Fruit fly (Drosophila melanogaster) whole organism: ENCODE measurements around the gene CG46513.
"Not testable (repeated sequence)": the region's sequence is repeated elsewhere in the genome, so short reads cannot be mapped to it uniquely, and the experiment has no call there.

Experiments
- CG8478 ChIP-seq: fragments of >200 bp; optimal IDR thresholded peaks from 2 replicates; lab custom pipeline; 2018; ENCODE audit warnings: inconsistent platforms
- Dll ChIP-seq: fragments of >200 bp; optimal IDR thresholded peaks from 2 replicates; lab custom pipeline; 2017
- EcR ChIP-seq, 2 experiments: fragments of >200 bp; optimal IDR thresholded peaks; 2 replicates each; lab custom pipeline; 2017; ENCODE audit warnings: missing biosample characterization in 2 of 2, missing genetic modification characterization in 2 of 2, missing genetic modification reagents in 2 of 2
- pan ChIP-seq: fragments of >200 bp; optimal IDR thresholded peaks from 2 replicates; lab custom pipeline; 2017
- psq ChIP-seq: fragments of >200 bp; optimal IDR thresholded peaks from 2 replicates; lab custom pipeline; 2017
- usp ChIP-seq: fragments of >200 bp; optimal IDR thresholded peaks from 2 replicates; lab custom pipeline; 2017; ENCODE audit warnings: missing biosample characterization, missing genetic modification characterization, mixed read lengths

Gene CG46513

DNA sequence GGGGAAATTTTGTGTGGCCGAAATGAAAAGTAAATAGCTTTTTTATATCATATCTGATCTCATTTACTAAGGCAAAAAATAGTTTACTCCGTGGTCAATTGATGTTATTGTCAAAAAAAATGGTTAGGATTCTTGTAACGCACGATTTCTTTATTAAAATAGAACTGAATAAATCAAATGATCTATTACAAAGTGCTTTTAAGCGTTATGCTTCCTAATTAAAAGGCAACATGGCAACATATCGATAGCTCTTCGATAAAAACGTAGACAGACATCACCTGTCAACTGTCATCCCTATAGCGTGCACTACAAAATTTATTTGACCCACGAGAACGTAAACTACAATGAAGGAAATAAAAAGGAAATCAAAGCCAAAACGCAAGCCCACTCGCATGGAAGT, 20.0 kb downstream of the CG46513 start, which contains the start of gene CG46516:
CG46516 (plus strand) TSS at position 301 of the 400 bp plus-strand sequence.
- not testable (repeated sequence) for TF ChIP-seq EcR (GFP tag; optimal IDR thresholded peaks at IDR 0.05; lab: Kevin White, UChicago); Dll (lab: Kevin White, UChicago); psq (lab: Kevin White, UChicago)

dm6 chrX:22217079-22217478, 25.0 kb downstream of the CG46513 start, which contains the start of gene CG46517:
CG46517 (plus strand) TSS chrX:22217379.
- not testable (repeated sequence) for TF ChIP-seq pan; EcR (GFP tag; optimal IDR thresholded peaks at IDR 0.05; lab: Kevin White, UChicago); psq (lab: Kevin White, UChicago)

- not testable (repeated sequence) for TF ChIP-seq usp (GFP tag; lab: Kevin White, UChicago); psq (lab: Kevin White, UChicago); pan
Measured at dm6 chrX:22226273-22226672, 34.2 kb downstream of the CG46513 start, which contains the start of gene CG46518. CG46518 (plus strand) TSS chrX:22226573.

DNA sequence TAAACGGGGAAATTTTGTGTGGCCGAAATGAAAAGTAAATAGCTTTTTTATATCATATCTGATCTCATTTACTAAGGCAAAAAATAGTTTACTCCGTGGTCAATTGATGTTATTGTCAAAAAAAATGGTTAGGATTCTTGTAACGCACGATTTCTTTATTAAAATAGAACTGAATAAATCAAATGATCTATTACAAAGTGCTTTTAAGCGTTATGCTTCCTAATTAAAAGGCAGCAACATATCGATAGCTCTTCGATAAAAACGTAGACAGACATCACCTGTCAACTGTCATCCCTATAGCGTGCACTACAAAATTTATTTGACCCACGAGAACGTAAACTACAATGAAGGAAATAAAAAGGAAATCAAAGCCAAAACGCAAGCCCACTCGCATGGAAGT, 39.2 kb downstream of the CG46513 start, which contains the start of gene CG46519:
CG46519 (plus strand) TSS at position 301 of the 400 bp plus-strand sequence.
- not testable (repeated sequence) for TF ChIP-seq Dll (lab: Kevin White, UChicago); psq (lab: Kevin White, UChicago); EcR (GFP tag; optimal IDR thresholded peaks at IDR 0.05; lab: Kevin White, UChicago)

DNA sequence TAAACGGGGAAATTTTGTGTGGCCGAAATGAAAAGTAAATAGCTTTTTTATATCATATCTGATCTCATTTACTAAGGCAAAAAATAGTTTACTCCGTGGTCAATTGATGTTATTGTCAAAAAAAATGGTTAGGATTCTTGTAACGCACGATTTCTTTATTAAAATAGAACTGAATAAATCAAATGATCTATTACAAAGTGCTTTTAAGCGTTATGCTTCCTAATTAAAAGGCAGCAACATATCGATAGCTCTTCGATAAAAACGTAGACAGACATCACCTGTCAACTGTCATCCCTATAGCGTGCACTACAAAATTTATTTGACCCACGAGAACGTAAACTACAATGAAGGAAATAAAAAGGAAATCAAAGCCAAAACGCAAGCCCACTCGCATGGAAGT, 44.2 kb downstream of the CG46513 start, which contains the start of gene CG46520:
CG46520 (plus strand) TSS at position 301 of the 400 bp plus-strand sequence.
- not testable (repeated sequence) for TF ChIP-seq Dll (lab: Kevin White, UChicago); pan; psq (lab: Kevin White, UChicago)

DNA sequence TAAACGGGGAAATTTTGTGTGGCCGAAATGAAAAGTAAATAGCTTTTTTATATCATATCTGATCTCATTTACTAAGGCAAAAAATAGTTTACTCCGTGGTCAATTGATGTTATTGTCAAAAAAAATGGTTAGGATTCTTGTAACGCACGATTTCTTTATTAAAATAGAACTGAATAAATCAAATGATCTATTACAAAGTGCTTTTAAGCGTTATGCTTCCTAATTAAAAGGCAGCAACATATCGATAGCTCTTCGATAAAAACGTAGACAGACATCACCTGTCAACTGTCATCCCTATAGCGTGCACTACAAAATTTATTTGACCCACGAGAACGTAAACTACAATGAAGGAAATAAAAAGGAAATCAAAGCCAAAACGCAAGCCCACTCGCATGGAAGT, 49.2 kb downstream of the CG46513 start, which contains the start of gene CG46521:
CG46521 (plus strand) TSS at position 301 of the 400 bp plus-strand sequence.
- not testable (repeated sequence) for TF ChIP-seq EcR (GFP tag; optimal IDR thresholded peaks at IDR 0.05; lab: Kevin White, UChicago); CG8478 (lab: Kevin White, UChicago); usp (GFP tag; lab: Kevin White, UChicago)
